Fruit fly (Drosophila melanogaster): ENCODE data around the gene Nfs1.
A peak's percentile ranks its signal among the peaks of the same experiment; 100 is the strongest.

Nfs1 gene

dm6 chr2L:12006397-12007330 lies 7.2 kb downstream of the Nfs1 start (continued):
- peak; percentile 2 for TF ChIP-seq Ets97D (GFP tag; optimal IDR thresholded peaks at IDR 0.05)
- TF ChIP-seq ewg (GFP tag; optimal IDR thresholded peaks at IDR 0.05), result peak; percentile 83
- peak; percentile 97 for TF ChIP-seq Hr3 (GFP tag; optimal IDR thresholded peaks at IDR 0.05)
- no peak for TF ChIP-seq cad (GFP tag; optimal IDR thresholded peaks at IDR 0.05)
- no peak for TF ChIP-seq scrt (GFP tag; optimal IDR thresholded peaks at IDR 0.05)
- TF ChIP-seq cato (GFP tag; optimal IDR thresholded peaks at IDR 0.05; ENCODE audit: borderline replicate concordance), result peak; percentile 90
- no peak for TF ChIP-seq ap (GFP tag; IDR thresholded peaks at IDR 0.05)
- TF ChIP-seq CG12659 (GFP tag; optimal IDR thresholded peaks at IDR 0.05), result peak; percentile 97
- TF ChIP-seq Trl (optimal IDR thresholded peaks at IDR 0.05), result no peak
- peak; percentile 59 for TF ChIP-seq Trl (GFP tag; optimal IDR thresholded peaks at IDR 0.05)
- TF ChIP-seq HLH4C (GFP tag; IDR thresholded peaks at IDR 0.05; ENCODE audit: partially characterized antibody), result no peak
- TF ChIP-seq CG10267 (tag; optimal IDR thresholded peaks at IDR 0.05), result peak; percentile 95
- TF ChIP-seq mam (GFP tag; optimal IDR thresholded peaks at IDR 0.05), result peak; percentile 69
- TF ChIP-seq CG15073 (GFP tag; optimal IDR thresholded peaks at IDR 0.05), result peak; percentile 52
- TF ChIP-seq hbn (GFP tag; IDR thresholded peaks at IDR 0.05; ENCODE audit: partially characterized antibody), result no peak
- TF ChIP-seq E2f1 (GFP tag; IDR thresholded peaks at IDR 0.05), result no peak
- peak; percentile 73 for TF ChIP-seq ems (GFP tag; optimal IDR thresholded peaks at IDR 0.05)
- TF ChIP-seq Rx (GFP tag; IDR thresholded peaks at IDR 0.05), result no peak
- no peak for TF ChIP-seq Bgb (GFP tag; IDR thresholded peaks at IDR 0.05; ENCODE audit: partially characterized antibody)
- TF ChIP-seq NK7.1 (GFP tag; optimal IDR thresholded peaks at IDR 0.05), result peak; percentile 18
- TF ChIP-seq CG14014 (GFP tag; IDR thresholded peaks at IDR 0.05), result no peak
- TF ChIP-seq Opbp (GFP tag; IDR thresholded peaks at IDR 0.05; ENCODE audit: partially characterized antibody), result no peak
- TF ChIP-seq CG31388 (GFP tag; optimal IDR thresholded peaks at IDR 0.05), result peak; percentile 79
- no peak for TF ChIP-seq bowl (GFP tag; IDR thresholded peaks at IDR 0.05)
- TF ChIP-seq CG1529 (GFP tag; optimal IDR thresholded peaks at IDR 0.05), result peak; percentile 86
- peak; percentile 30 for TF ChIP-seq Bteb2 (GFP tag; optimal IDR thresholded peaks at IDR 0.05)
- no peak for TF ChIP-seq CkIIα-i1 (GFP tag; IDR thresholded peaks at IDR 0.05)
- TF ChIP-seq CG3407 (GFP tag; optimal IDR thresholded peaks at IDR 0.05), result peak; percentile 86
- TF ChIP-seq lab (GFP tag; optimal IDR thresholded peaks at IDR 0.05), result peak; percentile 94
- TF ChIP-seq vnd (GFP tag; IDR thresholded peaks at IDR 0.05; ENCODE audit: partially characterized antibody), result no peak
- TF ChIP-seq mld (GFP tag; IDR thresholded peaks at IDR 0.05; ENCODE audit: partially characterized antibody), result no peak
- TF ChIP-seq nau (GFP tag; optimal IDR thresholded peaks at IDR 0.05), result peak; percentile 50
- TF ChIP-seq nom (GFP tag; optimal IDR thresholded peaks at IDR 0.05), result peak; percentile 81
- no peak for TF ChIP-seq gt (GFP tag; IDR thresholded peaks at IDR 0.05)
- TF ChIP-seq CG6654 (GFP tag; optimal IDR thresholded peaks at IDR 0.05), result peak; percentile 83
- TF ChIP-seq chn (GFP tag; optimal IDR thresholded peaks at IDR 0.05), result peak; percentile 72
- peak; percentile 47 for TF ChIP-seq maf-S (GFP tag; optimal IDR thresholded peaks at IDR 0.05)
- peak; percentile 96 for TF ChIP-seq CG18599 (GFP tag; optimal IDR thresholded peaks at IDR 0.05)
- no peak for TF ChIP-seq BEAF-32 (GFP tag; optimal IDR thresholded peaks at IDR 0.05)
- TF ChIP-seq CG4360 (GFP tag; IDR thresholded peaks at IDR 0.05), result no peak
- no peak for TF ChIP-seq Taf1 (GFP tag; IDR thresholded peaks at IDR 0.05)
- no peak for TF ChIP-seq corto (GFP tag; optimal IDR thresholded peaks at IDR 0.05)
- TF ChIP-seq Atf3 (GFP tag; optimal IDR thresholded peaks at IDR 0.05), result peak; percentile 57
- peak; percentile 76 for TF ChIP-seq Atf-2 (GFP tag; optimal IDR thresholded peaks at IDR 0.05)
- TF ChIP-seq CG6689 (GFP tag; IDR thresholded peaks at IDR 0.05), result no peak
- no peak for TF ChIP-seq otp (GFP tag; IDR thresholded peaks at IDR 0.05)
- peak; percentile 74 for TF ChIP-seq psq (GFP tag; optimal IDR thresholded peaks at IDR 0.05)
- TF ChIP-seq repo (GFP tag; optimal IDR thresholded peaks at IDR 0.05), result peak; percentile 15
- TF ChIP-seq CG12769 (tag; optimal IDR thresholded peaks at IDR 0.05), result peak; percentile 9

Data from whole organism, embryonic.